Worm (Caenorhabditis elegans) whole organism, young adult: ENCODE data around the gene mboa-4.

Experiments
- Y95B8A.8 ChIP-seq: fragments of 200-800 bp; sonication (Bioruptor generic); IDR thresholded peaks from 2 replicates; pipeline ENCODE4 v1.3.6; 2022; ENCODE audit warnings: missing genetic modification reagents, missing genetic modification characterization, missing compliant biosample characterization
- ccch-3 ChIP-seq: fragments of 200-800 bp; sonication (Bioruptor generic); optimal IDR thresholded peaks from 2 replicates; lab custom pipeline; 2018; ENCODE audit warnings: mild to moderate bottlenecking, missing genetic modification characterization, missing compliant biosample characterization
- ekl-4 ChIP-seq: fragments of 200-800 bp; sonication (Bioruptor generic); IDR thresholded peaks from 2 replicates; pipeline ENCODE4 v1.3.6; 2022; ENCODE audit warnings: missing genetic modification reagents, missing genetic modification characterization, missing compliant biosample characterization
- hsf-1 ChIP-seq: fragments of 200-800 bp; sonication (Bioruptor generic); IDR thresholded peaks from 2 replicates; pipeline ENCODE4 v1.3.6; 2022; ENCODE audit warnings: missing genetic modification reagents, missing genetic modification characterization, missing compliant biosample characterization
- mcd-1 ChIP-seq: fragments of 200-800 bp; sonication (Bioruptor generic); IDR thresholded peaks from 2 replicates; pipeline ENCODE4 v1.3.6; 2022; ENCODE audit warnings: missing genetic modification reagents, missing genetic modification characterization, missing compliant biosample characterization
- zim-3 ChIP-seq: sonication (generic microtip); optimal IDR thresholded peaks from 2 replicates; lab custom pipeline; 2017; ENCODE audit warnings: mild to moderate bottlenecking, missing genetic modification characterization, moderate library complexity, missing compliant biosample characterization
- ztf-6 ChIP-seq: fragments of 200-800 bp; sonication (Bioruptor generic); IDR thresholded peaks from 2 replicates; pipeline ENCODE4 v1.3.6; 2022; ENCODE audit warnings: missing genetic modification reagents, missing genetic modification characterization, missing compliant biosample characterization

mboa-4 gene

DNA sequence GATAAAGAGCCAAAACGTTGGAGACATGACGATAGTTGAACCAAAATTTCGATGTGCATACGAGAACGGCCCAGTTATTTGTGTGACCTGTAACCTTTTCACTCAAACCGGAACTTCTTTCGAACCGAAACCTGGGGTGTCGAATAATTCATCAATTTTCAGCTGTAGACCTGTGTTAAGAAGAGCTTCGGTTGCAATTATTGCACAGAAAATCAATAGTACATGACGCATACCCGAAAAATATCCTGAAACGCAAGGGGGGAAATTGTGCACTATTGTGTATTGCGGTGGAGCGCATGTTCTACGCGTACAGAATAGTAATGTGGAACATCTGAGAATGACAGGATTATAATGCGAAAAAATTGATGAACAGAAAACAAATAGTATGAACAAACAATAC, 50.0 kb downstream of the mboa-4 start, which contains the start of gene pigk-1 (continued):
- no peak for TF ChIP-seq Y95B8A.8
- peak; percentile 48; the same call in 1 of the 2 replicates for TF ChIP-seq mcd-1 (GFP tag; lab: Robert Waterston, UW)
- TF ChIP-seq ekl-4 (GFP tag; lab: Robert Waterston, UW) = peak; percentile 57
- peak; percentile 77 for TF ChIP-seq hsf-1
- no peak for TF ChIP-seq ztf-6 (GFP tag; lab: Robert Waterston, UW)
- no peak for TF ChIP-seq zim-3 (tag; lab: Kevin White, UChicago)
- TF ChIP-seq ccch-3 (GFP tag; lab: Kevin White, UChicago) = no peak
